Worm (Caenorhabditis elegans): ENCODE measurements around the gene sorb-1.

sorb-1 gene

ce11 chrIV:13778710-13779109 lies 28.6 kb downstream of the sorb-1 start, which contains the start of gene gly-10 (continued):
- TF ChIP-seq ets-4 (GFP tag; optimal IDR thresholded peaks at IDR 0.05) (no peak), mel-28 (tag; optimal IDR thresholded peaks at IDR 0.05; ENCODE audit: borderline replicate concordance) (no peak), rcor-1 (GFP tag; IDR thresholded peaks at IDR 0.05) (peak; percentile 6; the same call in 1 of the 2 replicates), lag-1 (GFP tag; IDR thresholded peaks at IDR 0.05) (no peak)

ce11 chrIV:13782319-13782718 lies 32.2 kb downstream of the sorb-1 start:
- TF ChIP-seq nhr-120 (GFP tag; IDR thresholded peaks at IDR 0.05): no peak
- TF ChIP-seq efl-1 (GFP tag; optimal IDR thresholded peaks at IDR 0.05): no peak
- no peak for TF ChIP-seq chd-7 (tag; optimal IDR thresholded peaks at IDR 0.05)
- TF ChIP-seq fkh-3 (tag; optimal IDR thresholded peaks at IDR 0.05): no peak
- no peak for TF ChIP-seq Y95B8A.8 (GFP tag; IDR thresholded peaks at IDR 0.05)
- TF ChIP-seq B0019.2 (GFP tag; conservative IDR thresholded peaks at IDR 0.05): no peak
- peak; percentile 74; the same call in 1 of the 2 replicates for TF ChIP-seq attf-6 (GFP tag; IDR thresholded peaks at IDR 0.05)
- no peak for TF ChIP-seq ama-1 (optimal IDR thresholded peaks at IDR 0.05)
- peak in 1 of 2 experiments; percentile 19 for TF ChIP-seq ama-1 (GFP tag; optimal IDR thresholded peaks at IDR 0.05)
- no peak for TF ChIP-seq T26A5.8 (tag; optimal IDR thresholded peaks at IDR 0.05)
- TF ChIP-seq madf-8 (GFP tag; conservative IDR thresholded peaks at IDR 0.05): no peak
- TF ChIP-seq snpc-4 (GFP tag; optimal IDR thresholded peaks at IDR 0.05): no peak
- TF ChIP-seq snpc-4 (tag; optimal IDR thresholded peaks at IDR 0.05): peak in 1 of 4 experiments; percentile 73
- TF ChIP-seq ztf-22 (GFP tag; optimal IDR thresholded peaks at IDR 0.05): no peak
- TF ChIP-seq F39B2.1 (GFP tag; IDR thresholded peaks at IDR 0.05): no peak
- TF ChIP-seq hsf-1 (GFP tag; IDR thresholded peaks at IDR 0.05): no peak
- peak; percentile 20 for TF ChIP-seq ztf-18 (tag; optimal IDR thresholded peaks at IDR 0.05)
- no peak for TF ChIP-seq F22D6.2 (tag; optimal IDR thresholded peaks at IDR 0.05)
- TF ChIP-seq F57A8.1 (GFP tag; optimal IDR thresholded peaks at IDR 0.05): no peak
- TF ChIP-seq F33H1.4 (GFP tag; IDR thresholded peaks at IDR 0.05): 0 out of 2 replicates have a peak, but pooled peaks have one; percentile 6
- TF ChIP-seq tbp1 (GFP tag; optimal IDR thresholded peaks at IDR 0.05): no peak
- no peak for TF ChIP-seq Y67H2A.10 (GFP tag; conservative IDR thresholded peaks at IDR 0.05)
- TF ChIP-seq B0261.1 (tag; optimal IDR thresholded peaks at IDR 0.05): no peak
- no peak for TF ChIP-seq K12H6.12 (tag; optimal IDR thresholded peaks at IDR 0.05)
- TF ChIP-seq ztf-3 (GFP tag; optimal IDR thresholded peaks at IDR 0.05): no peak
- TF ChIP-seq him-1 (tag; optimal IDR thresholded peaks at IDR 0.05): peak; percentile 22
- no peak for TF ChIP-seq nfya-1 (tag; optimal IDR thresholded peaks at IDR 0.05; ENCODE audit: borderline replicate concordance, insufficient read depth)
- no peak for TF ChIP-seq F10E7.11 (tag; optimal IDR thresholded peaks at IDR 0.05)
- peak; percentile 26 for TF ChIP-seq athp-1 (tag; optimal IDR thresholded peaks at IDR 0.05)

- TF ChIP-seq Y95B8A.8 (GFP tag; IDR thresholded peaks at IDR 0.05) (0 out of 2 replicates have a peak, but pooled peaks have one; percentile 28), tbp1 (GFP tag; optimal IDR thresholded peaks at IDR 0.05) (peak; percentile 51), rpc-1 (optimal IDR thresholded peaks at IDR 0.05) (no peak), rpc-1 (tag; optimal IDR thresholded peaks at IDR 0.05) (no peak), ceh-27 (GFP tag; optimal IDR thresholded peaks at IDR 0.05) (peak; percentile 38), dpl-1 (GFP tag; optimal IDR thresholded peaks at IDR 0.05) (peak; percentile 7), cebp-1 (GFP tag; IDR thresholded peaks at IDR 0.05) (no peak), cebp-1 (tag; optimal IDR thresholded peaks at IDR 0.05) (peak; percentile 38), mes-4 (tag; optimal IDR thresholded peaks at IDR 0.05) (no peak), attf-6 (GFP tag; IDR thresholded peaks at IDR 0.05) (peak; percentile 91), nfyb-1 (GFP tag; IDR thresholded peaks at IDR 0.05) (no peak), nhr-80 (tag; optimal IDR thresholded peaks at IDR 0.05) (peak; percentile 47), madf-6 (GFP tag; IDR thresholded peaks at IDR 0.05) (peak; percentile 92), ztf-18 (tag; optimal IDR thresholded peaks at IDR 0.05) (peak; percentile 43), madf-8 (GFP tag; conservative IDR thresholded peaks at IDR 0.05) (peak; percentile 73), efl-1 (GFP tag; optimal IDR thresholded peaks at IDR 0.05) (no peak), lsl-1 (GFP tag; optimal IDR thresholded peaks at IDR 0.05) (peak; percentile 91), snpc-1.3 (tag; optimal IDR thresholded peaks at IDR 0.05; ENCODE audit: insufficient read depth) (peak; percentile 47), D2030.7 (GFP tag; IDR thresholded peaks at IDR 0.05) (peak; percentile 42; the same call in 1 of the 2 replicates), aptf-2 (GFP tag; conservative IDR thresholded peaks at IDR 0.05) (no peak)
Observed at ce11 chrIV:13783237-13784012, 33.3 kb downstream of the sorb-1 start, which contains the start of gene iscu-1. Gene iscu-1 (plus strand): TSS chrIV:13783962.
